Worm (Caenorhabditis elegans): ENCODE data around the gene srab-22.

The srab-22 gene

DNA sequence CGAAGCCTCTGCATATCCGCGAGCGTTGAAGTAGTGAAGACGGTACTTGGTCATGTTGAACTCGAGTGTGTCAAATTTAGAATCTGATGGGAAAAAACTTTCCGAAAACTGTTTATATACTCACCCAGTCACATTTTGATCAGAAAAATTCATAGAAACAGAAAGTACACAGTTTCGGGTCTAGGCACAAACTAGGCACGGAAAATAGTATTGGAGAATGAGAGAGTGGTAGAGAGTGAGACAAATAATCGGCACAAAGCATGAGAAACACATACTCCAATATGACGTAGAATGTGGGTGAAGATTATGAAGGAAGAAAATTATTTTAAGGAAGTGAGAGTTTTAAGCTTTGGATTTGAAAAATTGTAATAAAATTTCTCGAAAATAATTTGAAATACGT is 42.3 kb downstream of the srab-22 start, which contains the start of gene gst-33:
Gene gst-33 (minus strand): TSS at position 127 of the 400 bp plus-strand sequence.
- no peak for TF ChIP-seq him-1 (tag; optimal IDR thresholded peaks at IDR 0.05)
- TF ChIP-seq dao-5 (tag; optimal IDR thresholded peaks at IDR 0.05), result no peak

DNA sequence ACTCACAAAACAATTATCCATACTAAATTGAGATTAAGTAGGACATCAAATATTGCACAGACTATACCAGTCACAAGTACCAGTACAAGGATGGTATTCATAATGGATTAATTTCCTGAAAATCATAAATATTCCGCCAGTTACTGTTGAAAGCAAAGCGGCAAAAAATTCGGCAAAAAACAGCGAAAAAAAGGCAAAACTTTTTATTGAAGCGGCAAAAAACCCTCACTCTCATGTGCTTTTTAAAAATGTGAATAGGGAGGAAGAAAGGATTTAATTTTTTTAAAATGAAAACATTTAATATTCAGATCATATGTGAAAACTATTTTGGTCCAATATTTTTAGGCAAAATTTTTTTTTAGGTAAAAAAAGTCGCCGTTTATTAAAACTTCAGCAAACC is 44.6 kb downstream of the srab-22 start, which contains the start of gene srbc-29:
Gene srbc-29 (minus strand): TSS at position 101 of the 400 bp plus-strand sequence.
- no peak for TF ChIP-seq W03F9.2 (tag; optimal IDR thresholded peaks at IDR 0.05)
- TF ChIP-seq dao-5 (tag; optimal IDR thresholded peaks at IDR 0.05), result no peak
- no peak for TF ChIP-seq him-1 (tag; optimal IDR thresholded peaks at IDR 0.05)

DNA sequence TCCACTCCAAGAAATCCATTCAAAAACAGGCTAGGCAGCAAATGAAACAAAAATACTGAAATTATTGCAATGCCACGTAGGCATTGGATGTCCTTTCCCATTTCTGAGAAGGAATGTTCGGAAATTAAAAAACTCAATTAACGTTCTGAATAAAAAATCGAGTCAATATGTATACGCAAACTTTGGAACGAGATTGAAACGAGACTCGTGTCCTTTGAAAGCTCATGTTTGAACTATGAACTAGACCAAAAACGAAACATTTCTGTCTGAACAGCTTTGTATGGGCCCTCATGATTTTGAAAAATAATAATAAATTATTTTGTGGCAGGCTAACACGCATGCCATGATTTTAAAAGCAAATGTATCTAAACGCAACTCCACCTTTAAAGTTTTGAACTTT is 48.8 kb downstream of the srab-22 start, which contains the start of gene oac-2:
Gene oac-2 (minus strand): TSS at position 101 of the 400 bp plus-strand sequence.
- no peak for TF ChIP-seq W03F9.2 (tag; optimal IDR thresholded peaks at IDR 0.05)
- TF ChIP-seq dao-5 (tag; optimal IDR thresholded peaks at IDR 0.05), result no peak
- no peak for TF ChIP-seq him-1 (tag; optimal IDR thresholded peaks at IDR 0.05)

DNA sequence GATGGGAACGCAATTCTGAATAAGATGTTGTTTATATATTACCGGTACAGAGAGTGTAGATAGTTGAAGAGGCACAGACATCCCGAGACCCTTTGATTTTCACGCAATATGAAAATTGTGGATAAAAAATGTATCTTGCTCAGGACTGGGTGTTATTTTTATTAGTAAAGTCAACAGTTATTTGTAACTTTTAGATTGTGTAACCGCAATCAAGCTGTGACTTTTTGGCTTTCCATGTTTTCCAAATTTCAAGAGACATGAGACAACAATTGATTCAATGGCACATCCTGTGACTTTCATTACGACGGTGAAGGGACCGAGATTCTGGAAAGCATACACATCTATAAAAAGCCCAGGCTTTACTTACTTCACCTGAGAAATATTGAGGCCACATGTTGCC is 50.1 kb downstream of the srab-22 start:
- TF ChIP-seq dao-5 (tag; optimal IDR thresholded peaks at IDR 0.05) (no peak), W03F9.2 (tag; optimal IDR thresholded peaks at IDR 0.05) (no peak), him-1 (tag; optimal IDR thresholded peaks at IDR 0.05) (no peak)

All from whole organism, L4/young adult.